Fruit fly (Drosophila melanogaster) whole organism, embryonic: ENCODE measurements around the gene Vps13D.

ENCODE experiments used
- Abd-B ChIP-seq: fragments of 200-800 bp; sonication (Bioruptor generic); optimal IDR thresholded peaks from 2 replicates; lab custom pipeline; 2018; ENCODE audit warnings: missing biosample characterization, mild to moderate bottlenecking, missing genetic modification characterization, moderate library complexity
- Antp ChIP-seq: fragments of 200-800 bp; sonication (Bioruptor generic); optimal IDR thresholded peaks from 3 replicates; lab custom pipeline; 2016; ENCODE audit warnings: missing biosample characterization, missing genetic modification characterization
- BtbVII ChIP-seq: fragments of 200-800 bp; sonication (Bioruptor generic); optimal IDR thresholded peaks from 3 replicates; lab custom pipeline; 2017; ENCODE audit warnings: missing biosample characterization, mild to moderate bottlenecking, missing genetic modification characterization
- CG10147 ChIP-seq: fragments of 200-800 bp; sonication (Bioruptor generic); optimal IDR thresholded peaks from 2 replicates; lab custom pipeline; 2019; ENCODE audit warnings: missing biosample characterization, mild to moderate bottlenecking, missing genetic modification characterization, moderate library complexity
- CG10321 ChIP-seq: fragments of 200-800 bp; sonication (Bioruptor generic); IDR thresholded peaks from 2 replicates; pipeline ENCODE4 v1.3.6; 2022; ENCODE audit warnings: missing biosample characterization, missing genetic modification characterization
- CG12236 ChIP-seq: fragments of 200-800 bp; sonication (Bioruptor generic); optimal IDR thresholded peaks from 2 replicates; lab custom pipeline; 2016; ENCODE audit warnings: missing biosample characterization, missing genetic modification characterization
- CG14050 ChIP-seq: fragments of 200-800 bp; sonication (Bioruptor generic); IDR thresholded peaks from 3 replicates; pipeline ENCODE4 v1.3.6; 2022; ENCODE audit warnings: missing biosample characterization, missing genetic modification characterization
- CG14667 ChIP-seq: fragments of 200-800 bp; sonication (Bioruptor generic); IDR thresholded peaks from 2 replicates; pipeline ENCODE4 v1.3.6; 2022; ENCODE audit warnings: missing biosample characterization, missing genetic modification characterization
- CG14860 ChIP-seq: fragments of 200-800 bp; sonication (Bioruptor generic); IDR thresholded peaks from 3 replicates; pipeline ENCODE4 v1.3.6; 2022; ENCODE audit warnings: missing biosample characterization, missing genetic modification characterization; ENCODE audit not compliant: partially characterized antibody
- CG18476 ChIP-seq: fragments of 200-800 bp; sonication (Bioruptor generic); optimal IDR thresholded peaks from 2 replicates; lab custom pipeline; 2016; ENCODE audit warnings: missing biosample characterization, mild to moderate bottlenecking, missing genetic modification characterization
- CG30020 ChIP-seq: fragments of 200-800 bp; optimal IDR thresholded peaks from 2 replicates; lab custom pipeline; 2019; ENCODE audit warnings: missing biosample characterization, mild to moderate bottlenecking, missing genetic modification characterization, moderate library complexity
- CG3163 ChIP-seq: fragments of 200-800 bp; sonication (Bioruptor generic); optimal IDR thresholded peaks from 3 replicates; lab custom pipeline; 2016; ENCODE audit warnings: missing biosample characterization, missing genetic modification characterization
- CG33213 ChIP-seq: fragments of 200-800 bp; sonication (Bioruptor generic); optimal IDR thresholded peaks from 3 replicates; lab custom pipeline; 2016; ENCODE audit warnings: missing biosample characterization, missing genetic modification characterization
- CG5953 ChIP-seq: fragments of 200-800 bp; sonication (Bioruptor generic); IDR thresholded peaks from 2 replicates; pipeline ENCODE4 v1.3.6; 2022; ENCODE audit warnings: missing biosample characterization, missing genetic modification characterization
- CG7357 ChIP-seq: fragments of 200-800 bp; sonication (Bioruptor generic); IDR thresholded peaks from 3 replicates; pipeline ENCODE4 v1.3.6; 2022; ENCODE audit warnings: missing biosample characterization, missing genetic modification characterization
- CG7839 ChIP-seq: fragments of 200-800 bp; sonication (Bioruptor generic); optimal IDR thresholded peaks from 3 replicates; lab custom pipeline; 2018; ENCODE audit warnings: missing biosample characterization, mild to moderate bottlenecking, missing genetic modification characterization, moderate library complexity
- CG8765 ChIP-seq: fragments of 200-800 bp; sonication (Bioruptor generic); IDR thresholded peaks from 2 replicates; pipeline ENCODE4 v1.3.6; 2022; ENCODE audit warnings: missing biosample characterization, missing genetic modification characterization
- CG9437 ChIP-seq: fragments of 200-800 bp; sonication (Bioruptor generic); optimal IDR thresholded peaks from 2 replicates; lab custom pipeline; 2018; ENCODE audit warnings: missing biosample characterization, mild to moderate bottlenecking, missing genetic modification characterization
- CG9727 ChIP-seq: fragments of 200-800 bp; sonication (Bioruptor generic); optimal IDR thresholded peaks from 3 replicates; lab custom pipeline; 2017; ENCODE audit warnings: missing biosample characterization, mild to moderate bottlenecking, missing genetic modification characterization
- CG9797 ChIP-seq: fragments of 200-800 bp; sonication (Bioruptor generic); optimal IDR thresholded peaks from 3 replicates; lab custom pipeline; 2018; ENCODE audit warnings: missing biosample characterization, mild to moderate bottlenecking, missing genetic modification characterization
- CG9876 ChIP-seq: fragments of 200-800 bp; sonication (Bioruptor generic); optimal IDR thresholded peaks from 2 replicates; lab custom pipeline; 2016; ENCODE audit warnings: missing biosample characterization, missing genetic modification characterization
- HLHmδ ChIP-seq: fragments of 200-800 bp; sonication (Bioruptor generic); optimal IDR thresholded peaks from 2 replicates; lab custom pipeline; 2018; ENCODE audit warnings: missing biosample characterization, mild to moderate bottlenecking, missing genetic modification characterization, moderate library complexity
- Hand ChIP-seq: fragments of 200-800 bp; sonication (Bioruptor generic); optimal IDR thresholded peaks from 2 replicates; lab custom pipeline; 2017; ENCODE audit warnings: mild to moderate bottlenecking, missing biosample characterization, missing genetic modification reagents, missing genetic modification characterization
- Hr78 ChIP-seq, 2 experiments: fragments of 200-800 bp in 1 of 2; fragments of >200 bp in 1 of 2; sonication (Bioruptor generic) in 1 of 2; optimal IDR thresholded peaks; 2 replicates each; lab custom pipeline; 2017 to 2019; ENCODE audit warnings: missing biosample characterization in 2 of 2, missing genetic modification characterization in 2 of 2, mild to moderate bottlenecking in 1 of 2, moderate library complexity in 1 of 2
- MESR4 ChIP-seq: fragments of 200-800 bp; sonication (Bioruptor generic); optimal IDR thresholded peaks from 2 replicates; lab custom pipeline; 2018; ENCODE audit warnings: missing biosample characterization, mild to moderate bottlenecking, missing genetic modification characterization, moderate library complexity
- MTF-1 ChIP-seq: fragments of 200-800 bp; sonication (Bioruptor generic); optimal IDR thresholded peaks from 2 replicates; lab custom pipeline; 2018; ENCODE audit warnings: missing biosample characterization, mild to moderate bottlenecking, missing genetic modification characterization, borderline replicate concordance
- Mad ChIP-seq: fragments of 200-800 bp; sonication (Bioruptor generic); optimal IDR thresholded peaks from 2 replicates; lab custom pipeline; 2016; ENCODE audit warnings: missing biosample characterization, missing genetic modification characterization
- Opbp ChIP-seq: fragments of 200-800 bp; sonication (Bioruptor generic); IDR thresholded peaks from 3 replicates; pipeline ENCODE4 v1.3.6; 2022; ENCODE audit warnings: missing biosample characterization, missing genetic modification characterization; ENCODE audit not compliant: partially characterized antibody
- Side ChIP-seq: fragments of 200-800 bp; sonication (Bioruptor generic); optimal IDR thresholded peaks from 2 replicates; lab custom pipeline; 2016; ENCODE audit warnings: missing biosample characterization, missing genetic modification characterization
- YL-1 ChIP-seq: fragments of 200-800 bp; sonication (Bioruptor generic); optimal IDR thresholded peaks from 3 replicates; lab custom pipeline; 2017; ENCODE audit warnings: missing biosample characterization, mild to moderate bottlenecking, missing genetic modification characterization
- chn ChIP-seq: fragments of 200-800 bp; sonication (Bioruptor generic); optimal IDR thresholded peaks from 2 replicates; lab custom pipeline; 2016; ENCODE audit warnings: missing biosample characterization, missing genetic modification characterization
- da ChIP-seq: fragments of 200-800 bp; sonication (Bioruptor generic); optimal IDR thresholded peaks from 2 replicates; lab custom pipeline; 2016; ENCODE audit warnings: missing biosample characterization, missing genetic modification characterization
- en ChIP-seq: fragments of 200-800 bp; sonication (Bioruptor generic); optimal IDR thresholded peaks from 2 replicates; lab custom pipeline; 2016; ENCODE audit warnings: missing biosample characterization, missing genetic modification characterization
- ewg ChIP-seq: fragments of 200-800 bp; sonication (Bioruptor generic); optimal IDR thresholded peaks from 3 replicates; lab custom pipeline; 2017; ENCODE audit warnings: mild to moderate bottlenecking, missing biosample characterization, missing genetic modification reagents, missing genetic modification characterization
- gcm2 ChIP-seq: fragments of 200-800 bp; sonication (Bioruptor generic); optimal IDR thresholded peaks from 2 replicates; lab custom pipeline; 2016; ENCODE audit warnings: missing biosample characterization, missing genetic modification characterization
- gfzf ChIP-seq: fragments of 200-800 bp; sonication (Bioruptor generic); optimal IDR thresholded peaks from 2 replicates; lab custom pipeline; 2016; ENCODE audit warnings: missing biosample characterization, mild to moderate bottlenecking, missing genetic modification characterization, moderate library complexity
- lola ChIP-seq, 3 experiments: fragments of >200 bp in 2 of 3; fragments of 200-800 bp in 1 of 3; sonication (Bioruptor generic) in 1 of 3; optimal IDR thresholded peaks; 2 replicates each; lab custom pipeline; 2017 to 2019; ENCODE audit warnings: missing biosample characterization in 3 of 3, missing genetic modification characterization in 3 of 3, mild to moderate bottlenecking in 1 of 3, moderate library complexity in 1 of 3
- mirr ChIP-seq: fragments of 200-800 bp; sonication (Bioruptor generic); optimal IDR thresholded peaks from 3 replicates; lab custom pipeline; 2018; ENCODE audit warnings: missing biosample characterization, mild to moderate bottlenecking, missing genetic modification characterization
- pan ChIP-seq, 4 experiments: fragments of >200 bp in 3 of 4; fragments of 200-800 bp in 1 of 4; sonication (Bioruptor generic) in 1 of 4; optimal IDR thresholded peaks in 3 of 4; IDR thresholded peaks in 1 of 4; 2 replicates each; pipeline versions ENCODE4 v1.3.6 to Lab custom; 2017 to 2022; ENCODE audit warnings: missing biosample characterization in 2 of 4, missing genetic modification characterization in 2 of 4, mixed read lengths in 1 of 4
- phol ChIP-seq: fragments of 200-800 bp; sonication (Bioruptor generic); optimal IDR thresholded peaks from 3 replicates; lab custom pipeline; 2018; ENCODE audit warnings: missing biosample characterization, mild to moderate bottlenecking, missing genetic modification characterization, moderate library complexity
- row ChIP-seq: fragments of 200-800 bp; sonication (Bioruptor generic); IDR thresholded peaks from 3 replicates; pipeline ENCODE4 v1.3.6; 2022; ENCODE audit warnings: missing biosample characterization, missing genetic modification characterization
- scrt ChIP-seq: fragments of 200-800 bp; sonication (Bioruptor generic); optimal IDR thresholded peaks from 2 replicates; lab custom pipeline; 2018; ENCODE audit warnings: missing biosample characterization, mild to moderate bottlenecking, missing genetic modification characterization, moderate library complexity
- tna ChIP-seq: fragments of 200-800 bp; sonication (Bioruptor generic); IDR thresholded peaks from 2 replicates; pipeline ENCODE4 v1.3.6; 2022; ENCODE audit warnings: missing biosample characterization, missing genetic modification characterization; ENCODE audit not compliant: partially characterized antibody
- ttk ChIP-seq: fragments of 200-800 bp; sonication (Bioruptor generic); IDR thresholded peaks from 2 replicates; pipeline ENCODE4 v2.1.2; 2022; ENCODE audit warnings: missing biosample characterization, missing genetic modification characterization
- twi ChIP-seq: fragments of 200-800 bp; optimal IDR thresholded peaks from 2 replicates; lab custom pipeline; 2019; ENCODE audit warnings: missing biosample characterization, mild to moderate bottlenecking, missing genetic modification characterization, moderate library complexity
- z ChIP-seq: fragments of 200-800 bp; sonication (Bioruptor generic); IDR thresholded peaks from 3 replicates; pipeline ENCODE4 v1.3.6; 2022; ENCODE audit warnings: missing biosample characterization, missing genetic modification characterization
- zen ChIP-seq: fragments of 200-800 bp; sonication (Bioruptor generic); optimal IDR thresholded peaks from 3 replicates; lab custom pipeline; 2018; ENCODE audit warnings: missing biosample characterization, mild to moderate bottlenecking, missing genetic modification characterization, moderate library complexity
- zen2 ChIP-seq: fragments of 200-800 bp; sonication (Bioruptor generic); IDR thresholded peaks from 3 replicates; pipeline ENCODE4 v1.3.6; 2022; ENCODE audit warnings: missing biosample characterization, missing genetic modification characterization; ENCODE audit not compliant: partially characterized antibody

Vps13D gene

dm6 chr3L:12806290-12806743 is 51.5 kb downstream of the Vps13D start (continued):
- no peak for TF ChIP-seq CG14860
- TF ChIP-seq HLHmδ, result no peak
- no peak for TF ChIP-seq CG18476
- TF ChIP-seq ttk (GFP tag; lab: Robert Waterston, UW), result no peak

- TF ChIP-seq CG9727 (GFP tag; lab: Kevin White, UChicago) (no peak), en (GFP tag; lab: Kevin White, UChicago) (no peak), MTF-1 (GFP tag; lab: Kevin White, UChicago) (no peak), gcm2 (no peak), CG10147 (GFP tag; lab: Kevin White, UChicago) (no peak), CG9797 (GFP tag; lab: Kevin White, UChicago) (no peak), BtbVII (no peak), Abd-B (GFP tag; lab: Kevin White, UChicago) (no peak), CG12236 (GFP tag; lab: Kevin White, UChicago) (no peak), lola (GFP tag; optimal IDR thresholded peaks at IDR 0.05; lab: Kevin White, UChicago) (no peak), CG7357 (GFP tag; lab: Robert Waterston, UW) (no peak), pan (optimal IDR thresholded peaks at IDR 0.05; lab: Kevin White, UChicago) (no peak), pan (GFP tag; optimal IDR thresholded peaks at IDR 0.05 in 1 of 2, IDR thresholded peaks at IDR 0.05 in 1 of 2) (no peak), z (GFP tag; lab: Robert Waterston, UW) (no peak), tna (GFP tag; lab: Robert Waterston, UW) (no peak), da (GFP tag; lab: Kevin White, UChicago) (no peak), zen2 (no peak), CG14667 (GFP tag; lab: Robert Waterston, UW) (no peak), Hand (GFP tag; lab: Kevin White, UChicago) (no peak)
These were observed 53.6 kb downstream of the Vps13D start, which contains the start of gene CG32110 for dm6 chr3L:12808421-12808820. TSS of gene CG32110 (plus strand) at chr3L:12808721.

- TF ChIP-seq twi (tag; lab: Kevin White, UChicago) (no peak), MESR4 (GFP tag; lab: Kevin White, UChicago) (no peak), gfzf (GFP tag; lab: Kevin White, UChicago) (peak; percentile 62), Mad (GFP tag; lab: Kevin White, UChicago) (peak; percentile 21), zen (tag; lab: Kevin White, UChicago) (peak; percentile 66), phol (tag; lab: Kevin White, UChicago) (peak; percentile 76), chn (peak; percentile 42), Antp (no peak), row (GFP tag; lab: Robert Waterston, UW) (peak; percentile 92), ewg (GFP tag; lab: Kevin White, UChicago) (no peak), Opbp (GFP tag; lab: Robert Waterston, UW) (peak; percentile 76), Side (GFP tag; lab: Kevin White, UChicago) (no peak), CG7839 (tag; lab: Kevin White, UChicago) (no peak), CG8765 (GFP tag; lab: Robert Waterston, UW) (no peak), CG12236 (GFP tag; lab: Kevin White, UChicago) (no peak), CG9437 (GFP tag; lab: Kevin White, UChicago) (peak; percentile 7), CG30020 (tag; lab: Kevin White, UChicago) (peak; percentile 79), CG5953 (GFP tag; lab: Robert Waterston, UW) (peak; percentile 53; the same call in 1 of the 2 replicates), CG33213 (no peak), CG3163 (GFP tag; lab: Kevin White, UChicago) (no peak), CG14050 (GFP tag; lab: Robert Waterston, UW) (no peak; the same call in 2 of the 3 replicates), mirr (GFP tag; lab: Kevin White, UChicago) (no peak), Hr78 (GFP tag; optimal IDR thresholded peaks at IDR 0.05; lab: Kevin White, UChicago) (no peak), CG10321 (GFP tag; lab: Robert Waterston, UW) (no peak), scrt (GFP tag; lab: Kevin White, UChicago) (no peak), CG9876 (GFP tag; lab: Kevin White, UChicago) (no peak), YL-1 (GFP tag; lab: Kevin White, UChicago) (peak; percentile 85)
These were observed 59.1 kb downstream of the Vps13D start, which contains the start of the genes Sf3a2 and CG42588 for dm6 chr3L:12813907-12814306. TSS of gene Sf3a2 (minus strand) at chr3L:12814019. TSS of gene CG42588 (plus strand) at chr3L:12814254.
